Fruit fly (Drosophila melanogaster) whole organism, embryonic: ENCODE results near the gene CG10252.

Experiments used
- B-H1 ChIP-seq: fragments of 200-800 bp; sonication (Bioruptor generic); IDR thresholded peaks from 3 replicates; pipeline ENCODE4 v1.3.6; 2022; ENCODE audit warnings: missing biosample characterization, missing genetic modification characterization
- CG11247 ChIP-seq: fragments of 200-800 bp; sonication (Bioruptor generic); IDR thresholded peaks from 2 replicates; pipeline ENCODE4 v1.3.6; 2022; ENCODE audit warnings: missing biosample characterization, missing genetic modification characterization
- CG11695 ChIP-seq: fragments of 200-800 bp; sonication (Bioruptor generic); IDR thresholded peaks from 3 replicates; pipeline ENCODE4 v1.3.6; 2022; ENCODE audit warnings: missing biosample characterization, missing genetic modification characterization
- CG12071 ChIP-seq: fragments of 200-800 bp; sonication (Bioruptor generic); optimal IDR thresholded peaks from 3 replicates; lab custom pipeline; 2018; ENCODE audit warnings: missing biosample characterization, mild to moderate bottlenecking, missing genetic modification characterization
- CG13287 ChIP-seq: fragments of 200-800 bp; sonication (Bioruptor generic); IDR thresholded peaks from 2 replicates; pipeline ENCODE4 v1.3.6; 2022; ENCODE audit warnings: missing biosample characterization, missing genetic modification characterization; ENCODE audit not compliant: partially characterized antibody
- CG13296 ChIP-seq: fragments of 200-800 bp; sonication (Bioruptor generic); optimal IDR thresholded peaks from 3 replicates; lab custom pipeline; 2018; ENCODE audit warnings: missing biosample characterization, mild to moderate bottlenecking, missing genetic modification characterization
- CG13894 ChIP-seq: fragments of 200-800 bp; sonication (Bioruptor generic); optimal IDR thresholded peaks from 3 replicates; lab custom pipeline; 2018; ENCODE audit warnings: missing biosample characterization, mild to moderate bottlenecking, missing genetic modification characterization, moderate library complexity
- CG15073 ChIP-seq: fragments of 200-800 bp; sonication (Bioruptor generic); optimal IDR thresholded peaks from 2 replicates; lab custom pipeline; 2016; ENCODE audit warnings: missing biosample characterization, missing genetic modification characterization
- CG1529 ChIP-seq: fragments of 200-800 bp; sonication (Bioruptor generic); optimal IDR thresholded peaks from 3 replicates; lab custom pipeline; 2018; ENCODE audit warnings: missing biosample characterization, missing genetic modification characterization
- CG16815 ChIP-seq: fragments of 200-800 bp; sonication (Bioruptor generic); optimal IDR thresholded peaks from 3 replicates; lab custom pipeline; 2017; ENCODE audit warnings: missing biosample characterization, mild to moderate bottlenecking, missing genetic modification characterization
- CG2678 ChIP-seq: fragments of 200-800 bp; sonication (Bioruptor generic); optimal IDR thresholded peaks from 3 replicates; lab custom pipeline; 2019; ENCODE audit warnings: missing biosample characterization, mild to moderate bottlenecking, missing genetic modification characterization, moderate library complexity
- CG32772 ChIP-seq: fragments of 200-800 bp; sonication (Bioruptor generic); IDR thresholded peaks from 2 replicates; pipeline ENCODE4 v1.3.6; 2022; ENCODE audit warnings: missing biosample characterization, missing genetic modification characterization
- CG5180 ChIP-seq: fragments of 200-800 bp; sonication (Bioruptor generic); optimal IDR thresholded peaks from 3 replicates; lab custom pipeline; 2017; ENCODE audit warnings: missing biosample characterization, missing genetic modification characterization, mild to moderate bottlenecking, moderate library complexity, missing genetic modification reagents
- CG6654 ChIP-seq: fragments of 200-800 bp; sonication (Bioruptor generic); optimal IDR thresholded peaks from 2 replicates; lab custom pipeline; 2017; ENCODE audit warnings: missing biosample characterization, mild to moderate bottlenecking, missing genetic modification characterization
- CG6683 ChIP-seq: fragments of 200-800 bp; sonication (Bioruptor generic); optimal IDR thresholded peaks from 2 replicates; lab custom pipeline; 2017; ENCODE audit warnings: missing biosample characterization, mild to moderate bottlenecking, missing genetic modification characterization, missing genetic modification reagents
- CG7839 ChIP-seq: fragments of 200-800 bp; sonication (Bioruptor generic); optimal IDR thresholded peaks from 3 replicates; lab custom pipeline; 2018; ENCODE audit warnings: missing biosample characterization, mild to moderate bottlenecking, missing genetic modification characterization, moderate library complexity
- CG7987 ChIP-seq: fragments of 200-800 bp; sonication (Bioruptor generic); optimal IDR thresholded peaks from 2 replicates; lab custom pipeline; 2018; ENCODE audit warnings: missing biosample characterization, mild to moderate bottlenecking, missing genetic modification characterization, moderate library complexity
- CG9437 ChIP-seq: fragments of 200-800 bp; sonication (Bioruptor generic); optimal IDR thresholded peaks from 2 replicates; lab custom pipeline; 2018; ENCODE audit warnings: missing biosample characterization, mild to moderate bottlenecking, missing genetic modification characterization
- CG9817 ChIP-seq: fragments of 200-800 bp; sonication (Bioruptor generic); optimal IDR thresholded peaks from 2 replicates; lab custom pipeline; 2018; ENCODE audit warnings: missing biosample characterization, mild to moderate bottlenecking, missing genetic modification characterization, moderate library complexity
- CG9932 ChIP-seq: fragments of 200-800 bp; sonication (Bioruptor generic); IDR thresholded peaks from 2 replicates; pipeline ENCODE4 v1.3.6; 2022; ENCODE audit warnings: missing biosample characterization, missing genetic modification characterization
- D19A ChIP-seq: fragments of 200-800 bp; optimal IDR thresholded peaks from 3 replicates; lab custom pipeline; 2019; ENCODE audit warnings: missing biosample characterization, mild to moderate bottlenecking, missing genetic modification characterization, moderate library complexity
- Deaf1 ChIP-seq: fragments of 200-800 bp; optimal IDR thresholded peaks from 3 replicates; lab custom pipeline; 2019; ENCODE audit warnings: missing biosample characterization, mild to moderate bottlenecking, missing genetic modification characterization, moderate library complexity
- Elba2 ChIP-seq: fragments of 200-800 bp; sonication (Bioruptor generic); optimal IDR thresholded peaks from 3 replicates; lab custom pipeline; 2016; ENCODE audit warnings: missing biosample characterization, missing genetic modification characterization
- Ets97D ChIP-seq: fragments of 200-800 bp; sonication (Bioruptor generic); optimal IDR thresholded peaks from 3 replicates; lab custom pipeline; 2016; ENCODE audit warnings: missing biosample characterization, missing genetic modification characterization
- Jarid2 ChIP-seq: fragments of 200-800 bp; sonication (Bioruptor generic); optimal IDR thresholded peaks from 3 replicates; lab custom pipeline; 2017; ENCODE audit warnings: mild to moderate bottlenecking, missing biosample characterization, missing genetic modification reagents, missing genetic modification characterization
- Lim3 ChIP-seq: fragments of 200-800 bp; sonication (Bioruptor generic); IDR thresholded peaks from 2 replicates; pipeline ENCODE4 v1.3.6; 2022; ENCODE audit warnings: missing biosample characterization, missing genetic modification characterization
- Mrtf ChIP-seq: fragments of 200-800 bp; sonication (Bioruptor generic); IDR thresholded peaks from 3 replicates; pipeline ENCODE4 v1.3.6; 2022; ENCODE audit warnings: missing biosample characterization, missing genetic modification characterization
- Nf-YB ChIP-seq: fragments of 200-800 bp; sonication (Bioruptor generic); optimal IDR thresholded peaks from 3 replicates; lab custom pipeline; 2019; ENCODE audit warnings: missing biosample characterization, mild to moderate bottlenecking, missing genetic modification characterization, moderate library complexity
- ab ChIP-seq: fragments of 200-800 bp; sonication (Bioruptor generic); optimal IDR thresholded peaks from 2 replicates; lab custom pipeline; 2016; ENCODE audit warnings: missing biosample characterization, missing genetic modification characterization
- bcd ChIP-seq: fragments of 200-800 bp; sonication (Bioruptor generic); optimal IDR thresholded peaks from 2 replicates; lab custom pipeline; 2017; ENCODE audit warnings: missing biosample characterization, mild to moderate bottlenecking, missing genetic modification characterization
- bowl ChIP-seq: fragments of 200-800 bp; sonication (Bioruptor generic); IDR thresholded peaks from 2 replicates; pipeline ENCODE4 v1.3.6; 2022; ENCODE audit warnings: missing biosample characterization, missing genetic modification characterization
- ci ChIP-seq: fragments of 200-800 bp; sonication (Bioruptor generic); IDR thresholded peaks from 3 replicates; pipeline ENCODE4 v1.3.6; 2022; ENCODE audit warnings: missing biosample characterization, missing genetic modification characterization
- crp ChIP-seq, 2 experiments: fragments of 200-800 bp; sonication (Bioruptor generic); optimal IDR thresholded peaks; 2 replicates in 1 of 2; 3 replicates in 1 of 2; lab custom pipeline; 2017; ENCODE audit warnings: missing biosample characterization in 2 of 2, missing genetic modification characterization in 2 of 2, mild to moderate bottlenecking in 1 of 2, moderate library complexity in 1 of 2
- dysf ChIP-seq: fragments of 200-800 bp; sonication (Bioruptor generic); IDR thresholded peaks from 3 replicates; pipeline ENCODE4 v1.3.6; 2022; ENCODE audit warnings: missing biosample characterization, missing genetic modification characterization
- esg ChIP-seq: fragments of 200-800 bp; sonication (Bioruptor generic); conservative IDR thresholded peaks from 2 replicates; pipeline ENCODE4 v1.3.6; 2022; ENCODE audit warnings: missing biosample characterization, missing genetic modification characterization
- eve ChIP-seq, 2 experiments: fragments of >200 bp; optimal IDR thresholded peaks; 2 replicates each; lab custom pipeline; 2017; ENCODE audit warnings: missing biosample characterization in 2 of 2, missing genetic modification characterization in 2 of 2
- fd96Cb ChIP-seq: fragments of 200-800 bp; sonication (Bioruptor generic); optimal IDR thresholded peaks from 2 replicates; lab custom pipeline; 2018; ENCODE audit warnings: missing biosample characterization, mild to moderate bottlenecking, missing genetic modification characterization, moderate library complexity
- fu2 ChIP-seq: fragments of 200-800 bp; sonication (Bioruptor generic); optimal IDR thresholded peaks from 2 replicates; lab custom pipeline; 2016; ENCODE audit warnings: missing biosample characterization, missing genetic modification characterization
- grau ChIP-seq: fragments of 200-800 bp; optimal IDR thresholded peaks from 3 replicates; lab custom pipeline; 2019; ENCODE audit warnings: missing biosample characterization, mild to moderate bottlenecking, missing genetic modification characterization, moderate library complexity
- gsb ChIP-seq: fragments of 200-800 bp; sonication (Bioruptor generic); IDR thresholded peaks from 2 replicates; pipeline ENCODE4 v1.3.6; 2022; ENCODE audit warnings: missing biosample characterization, missing genetic modification characterization
- ham ChIP-seq: fragments of 200-800 bp; sonication (Bioruptor generic); IDR thresholded peaks from 2 replicates; pipeline ENCODE4 v1.3.6; 2022; ENCODE audit warnings: missing biosample characterization, missing genetic modification characterization
- hth ChIP-seq: fragments of >200 bp; optimal IDR thresholded peaks from 2 replicates; lab custom pipeline; 2017; ENCODE audit warnings: inconsistent platforms
- nau ChIP-seq: fragments of 200-800 bp; sonication (Bioruptor generic); optimal IDR thresholded peaks from 3 replicates; lab custom pipeline; 2017; ENCODE audit warnings: missing biosample characterization, mild to moderate bottlenecking, missing genetic modification characterization, missing genetic modification reagents
- pan ChIP-seq, 4 experiments: fragments of >200 bp in 3 of 4; fragments of 200-800 bp in 1 of 4; sonication (Bioruptor generic) in 1 of 4; optimal IDR thresholded peaks in 3 of 4; IDR thresholded peaks in 1 of 4; 2 replicates each; pipeline versions ENCODE4 v1.3.6 to Lab custom; 2017 to 2022; ENCODE audit warnings: missing biosample characterization in 2 of 4, missing genetic modification characterization in 2 of 4, mixed read lengths in 1 of 4
- psq ChIP-seq: fragments of 200-800 bp; sonication (Bioruptor generic); optimal IDR thresholded peaks from 2 replicates; lab custom pipeline; 2017; ENCODE audit warnings: missing biosample characterization, missing genetic modification characterization
- ranshi ChIP-seq: fragments of 200-800 bp; sonication (Bioruptor generic); IDR thresholded peaks from 2 replicates; pipeline ENCODE4 v1.3.6; 2022; ENCODE audit warnings: missing biosample characterization, missing genetic modification characterization
- tio ChIP-seq: fragments of 200-800 bp; sonication (Bioruptor generic); optimal IDR thresholded peaks from 2 replicates; lab custom pipeline; 2017; ENCODE audit warnings: missing biosample characterization, missing genetic modification characterization, inconsistent platforms
- tx ChIP-seq: fragments of 200-800 bp; sonication (Bioruptor generic); optimal IDR thresholded peaks from 2 replicates; lab custom pipeline; 2016; ENCODE audit warnings: missing biosample characterization, missing genetic modification characterization
- vnd ChIP-seq: fragments of 200-800 bp; sonication (Bioruptor generic); IDR thresholded peaks from 3 replicates; pipeline ENCODE4 v1.3.6; 2022; ENCODE audit warnings: missing biosample characterization, missing genetic modification characterization; ENCODE audit not compliant: partially characterized antibody
- wek ChIP-seq: fragments of 200-800 bp; sonication (Bioruptor generic); optimal IDR thresholded peaks from 3 replicates; lab custom pipeline; 2018; ENCODE audit warnings: missing biosample characterization, mild to moderate bottlenecking, missing genetic modification characterization, moderate library complexity

The CG10252 gene

DNA sequence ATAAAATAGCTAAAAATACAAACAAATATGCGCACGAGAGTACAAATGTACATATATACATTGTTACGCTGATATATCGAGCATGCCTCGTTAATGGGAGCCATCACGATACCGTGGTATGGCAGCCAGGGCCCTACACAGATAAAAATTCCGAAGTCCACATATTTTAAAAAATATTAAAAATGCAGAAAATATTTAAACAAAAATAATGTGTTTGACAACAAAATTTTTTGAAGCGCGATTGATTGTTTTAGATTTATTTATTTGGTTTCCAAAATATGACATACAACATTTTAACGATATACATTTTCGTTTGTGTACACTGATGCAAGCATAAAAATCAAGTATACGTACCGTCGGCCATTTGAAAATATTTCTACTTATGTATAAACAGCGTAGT, 30.7 kb upstream of the CG10252 start (continued):
- TF ChIP-seq wek (GFP tag; lab: Kevin White, UChicago) (no peak), CG13894 (tag; lab: Kevin White, UChicago) (peak; percentile 87), bowl (GFP tag; lab: Robert Waterston, UW) (0 out of 2 replicates have a peak, but pooled peaks have one; percentile 35), CG5180 (GFP tag; lab: Kevin White, UChicago) (no peak), esg (GFP tag; lab: Robert Waterston, UW) (peak; percentile 70), CG15073 (no peak), CG1529 (GFP tag; lab: Kevin White, UChicago) (no peak), CG9437 (GFP tag; lab: Kevin White, UChicago) (peak; percentile 23), Elba2 (GFP tag; lab: Kevin White, UChicago) (no peak), tx (GFP tag; lab: Kevin White, UChicago) (peak; percentile 64), Mrtf (GFP tag; lab: Robert Waterston, UW) (peak; percentile 67; the same call in 1 of the 3 replicates), dysf (GFP tag; lab: Robert Waterston, UW) (peak; percentile 87), ranshi (GFP tag; lab: Robert Waterston, UW) (peak; percentile 73), Nf-YB (GFP tag; lab: Kevin White, UChicago) (peak; percentile 64), nau (peak; percentile 60), CG32772 (GFP tag; lab: Robert Waterston, UW) (peak; percentile 68; the same call in 1 of the 2 replicates), Jarid2 (GFP tag; lab: Kevin White, UChicago) (peak; percentile 60), CG6683 (GFP tag; lab: Kevin White, UChicago) (peak; percentile 62), fd96Cb (peak; percentile 49), CG16815 (GFP tag; lab: Kevin White, UChicago) (peak; percentile 66), fu2 (GFP tag; lab: Kevin White, UChicago) (peak; percentile 65), CG13287 (no peak), Lim3 (GFP tag; lab: Robert Waterston, UW) (no peak), ham (GFP tag; lab: Robert Waterston, UW) (peak; percentile 75; the same call in 1 of the 2 replicates), psq (GFP tag; lab: Kevin White, UChicago) (peak; percentile 9), eve (GFP tag; optimal IDR thresholded peaks at IDR 0.05; lab: Kevin White, UChicago) (peak in 1 of 2 experiments; percentile 11), Deaf1 (peak; percentile 63), CG9932 (peak; percentile 90), CG11695 (GFP tag; lab: Robert Waterston, UW) (peak; percentile 86), ci (GFP tag; lab: Robert Waterston, UW) (peak; percentile 77), CG2678 (tag; lab: Kevin White, UChicago) (peak; percentile 90), grau (tag; lab: Kevin White, UChicago) (peak; percentile 87), pan (optimal IDR thresholded peaks at IDR 0.05; lab: Kevin White, UChicago) (no peak), pan (GFP tag; optimal IDR thresholded peaks at IDR 0.05 in 1 of 2, IDR thresholded peaks at IDR 0.05 in 1 of 2) (peak in 1 of 2 experiments; percentile 88), bcd (peak; percentile 82), crp (GFP tag; optimal IDR thresholded peaks at IDR 0.05; lab: Kevin White, UChicago) (peak in 1 of 2 experiments; percentile 8), tio (peak; percentile 61), CG12071 (GFP tag; lab: Kevin White, UChicago) (peak; percentile 60), B-H1 (peak; percentile 67), CG7987 (GFP tag; lab: Kevin White, UChicago) (peak; percentile 74), CG11247 (peak; percentile 60), CG9817 (peak; percentile 69), gsb (GFP tag; lab: Robert Waterston, UW) (peak; percentile 75), CG7839 (tag; lab: Kevin White, UChicago) (peak; percentile 85), hth (lab: Kevin White, UChicago) (no peak), CG6654 (GFP tag; lab: Kevin White, UChicago) (peak; percentile 19), Ets97D (GFP tag; lab: Kevin White, UChicago) (peak; percentile 24), D19A (tag; lab: Kevin White, UChicago) (peak; percentile 29), vnd (GFP tag; lab: Robert Waterston, UW) (no peak), ab (no peak), CG13296 (GFP tag; lab: Kevin White, UChicago) (peak; percentile 75)
